Fruit fly (Drosophila melanogaster) whole organism, prepupa: ENCODE measurements around the gene RPA1.

Experiments used
- CG16779 ChIP-seq: fragments of 200-800 bp; sonication (Bioruptor generic); optimal IDR thresholded peaks from 3 replicates; lab custom pipeline; 2017; ENCODE audit warnings: missing biosample characterization, mild to moderate bottlenecking, missing genetic modification characterization
- CG3032 ChIP-seq: fragments of 200-800 bp; optimal IDR thresholded peaks from 2 replicates; lab custom pipeline; 2019; ENCODE audit warnings: missing biosample characterization, mild to moderate bottlenecking, missing genetic modification characterization, moderate library complexity
- esn ChIP-seq: fragments of 200-800 bp; sonication (Bioruptor generic); optimal IDR thresholded peaks from 2 replicates; lab custom pipeline; 2016; ENCODE audit warnings: missing biosample characterization, mild to moderate bottlenecking, missing genetic modification characterization, moderate library complexity
- lz ChIP-seq: fragments of 200-800 bp; sonication (Bioruptor generic); optimal IDR thresholded peaks from 3 replicates; lab custom pipeline; 2016; ENCODE audit warnings: missing biosample characterization, missing genetic modification characterization

- TF ChIP-seq CG3032 (tag; lab: Kevin White, UChicago), result no peak
- no peak for TF ChIP-seq CG16779 (tag; lab: Kevin White, UChicago)
- TF ChIP-seq lz (GFP tag; lab: Kevin White, UChicago), result no peak
- TF ChIP-seq esn (GFP tag; lab: Kevin White, UChicago), result no peak
Observed at dm6 chr3R:8269740-8270139, 5.5 kb upstream of the RPA1 start, which contains the start of gene CG9630.
